Worm (Caenorhabditis elegans): Measurements from ENCODE around the gene K07F5.22.

ce11 chrIV:9913064-9913463, 48.2 kb downstream of the K07F5.22 start:
- TF ChIP-seq nhr-85 (tag): no peak
- TF ChIP-seq lin-13 (GFP tag; optimal IDR thresholded peaks at IDR 0.05): no peak
- TF ChIP-seq nhr-237 (tag; optimal IDR thresholded peaks at IDR 0.05): no peak
- TF ChIP-seq egl-27 (tag; optimal IDR thresholded peaks at IDR 0.05): no peak
- no peak for TF ChIP-seq alr-1 (tag; optimal IDR thresholded peaks at IDR 0.05; ENCODE audit: borderline replicate concordance)
- no peak for TF ChIP-seq pag-3 (tag; optimal IDR thresholded peaks at IDR 0.05; ENCODE audit: borderline replicate concordance, insufficient read depth)
- no peak for TF ChIP-seq nhr-84 (tag; optimal IDR thresholded peaks at IDR 0.05)
- no peak for TF ChIP-seq sptf-1 (tag; optimal IDR thresholded peaks at IDR 0.05)
- TF ChIP-seq mdl-1 (tag; optimal IDR thresholded peaks at IDR 0.05): no peak
- no peak for TF ChIP-seq nhr-76 (tag; optimal IDR thresholded peaks at IDR 0.05)
- no peak for TF ChIP-seq sox-4 (tag; optimal IDR thresholded peaks at IDR 0.05)
- no peak for TF ChIP-seq unc-62 (GFP tag; optimal IDR thresholded peaks at IDR 0.05)
- no peak for TF ChIP-seq lin-15B (tag; optimal IDR thresholded peaks at IDR 0.05)
